Worm (Caenorhabditis elegans): ENCODE results near the gene nol-9.

DNA sequence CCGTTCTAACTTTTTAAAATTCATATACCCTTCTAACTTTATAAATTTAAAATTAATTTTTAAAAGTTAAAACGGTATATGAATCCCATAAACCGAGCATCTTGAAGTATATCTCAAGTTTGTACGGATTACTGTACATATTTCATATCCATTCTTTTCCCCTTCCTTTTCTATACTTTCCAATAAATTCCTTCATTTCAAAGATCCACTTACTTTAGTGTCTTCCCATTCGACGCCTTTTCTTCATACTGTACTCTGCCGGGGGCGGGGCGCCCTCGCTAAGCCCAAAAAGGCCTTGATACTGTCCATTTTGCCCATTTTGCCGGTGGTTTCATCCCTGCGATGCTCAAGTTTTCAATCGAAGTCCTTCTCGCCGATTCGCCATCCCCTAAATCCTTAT lies 43.5 kb downstream of the nol-9 start, which contains the start of gene fezf-1:
- TF ChIP-seq unc-62 (GFP tag; optimal IDR thresholded peaks at IDR 0.05) (no peak), him-1 (tag; optimal IDR thresholded peaks at IDR 0.05) (no peak), F23B12.7 (tag; optimal IDR thresholded peaks at IDR 0.05; ENCODE audit: insufficient read depth) (no peak), madf-6 (GFP tag; IDR thresholded peaks at IDR 0.05) (no peak), rpc-1 (optimal IDR thresholded peaks at IDR 0.05) (no peak), rpc-1 (tag; optimal IDR thresholded peaks at IDR 0.05) (no peak)
